Worm (Caenorhabditis elegans): Measurements from ENCODE around the gene Y45F10C.1.
A peak's percentile ranks its signal among the peaks of the same experiment; 100 is the strongest.

Y45F10C.1 gene

DNA sequence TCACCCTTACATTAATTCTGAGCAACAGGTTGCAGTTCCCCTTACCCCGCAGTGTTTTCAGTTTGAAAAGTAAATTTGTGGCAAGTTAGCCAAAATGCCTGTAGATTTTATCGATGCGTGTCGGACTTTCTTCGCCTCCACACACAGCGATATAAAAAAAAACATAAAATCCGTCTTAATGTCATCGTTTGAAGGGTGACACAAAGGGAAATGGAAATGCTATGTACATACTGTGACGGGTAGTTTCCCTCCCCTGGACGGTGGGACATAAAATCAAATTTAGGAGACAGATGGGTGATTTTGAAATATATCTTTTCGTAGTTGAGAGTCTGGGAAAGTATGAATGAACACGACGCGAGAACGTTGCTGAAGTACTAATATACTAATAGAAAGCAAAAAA lies 33.2 kb upstream of the Y45F10C.1 start:
- no peak for TF ChIP-seq lsy-12 (tag; optimal IDR thresholded peaks at IDR 0.05)
- TF ChIP-seq egl-5 (tag; optimal IDR thresholded peaks at IDR 0.05), result peak; percentile 79
- TF ChIP-seq daf-12 (tag; optimal IDR thresholded peaks at IDR 0.05), result no peak

DNA sequence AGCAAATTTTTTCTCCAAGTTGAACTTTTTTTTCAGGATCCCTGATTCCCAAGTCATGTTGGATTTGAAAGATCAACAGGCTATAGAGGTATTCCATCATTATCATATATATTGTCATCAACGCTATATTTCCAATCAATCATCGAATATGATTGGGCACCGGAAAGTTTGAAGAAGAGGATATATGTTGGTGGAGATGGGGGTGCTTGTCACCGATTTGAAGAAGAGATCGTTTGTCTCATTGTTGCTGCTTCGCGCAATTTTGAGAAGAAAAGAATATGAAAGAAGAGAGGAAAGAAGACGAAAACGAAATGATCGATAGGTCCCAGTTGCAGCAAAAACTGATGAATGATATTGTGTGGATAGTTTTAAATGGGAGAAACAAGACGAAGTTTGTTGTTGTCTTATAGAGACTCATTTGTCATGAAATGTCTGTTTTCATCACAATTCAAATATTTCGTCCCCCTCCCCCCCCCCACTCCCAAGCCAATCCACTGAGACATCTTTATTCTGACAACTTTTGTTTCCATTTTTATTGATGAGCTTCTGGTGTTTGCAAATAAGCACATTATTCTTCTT lies 30.0 kb upstream of the Y45F10C.1 start, which contains the start of gene T23G4.2:
Gene T23G4.2, minus strand, starts transcription at position 255 of the 579 bp plus-strand sequence.
- TF ChIP-seq nhr-12 (tag; optimal IDR thresholded peaks at IDR 0.05), result no peak
- no peak for TF ChIP-seq fkh-2 (tag; optimal IDR thresholded peaks at IDR 0.05)
- TF ChIP-seq egl-27 (tag; optimal IDR thresholded peaks at IDR 0.05), result no peak
- TF ChIP-seq eor-1 (tag; optimal IDR thresholded peaks at IDR 0.05), result no peak
- TF ChIP-seq ceh-28 (tag; optimal IDR thresholded peaks at IDR 0.05), result peak; percentile 15
- TF ChIP-seq unc-62 (GFP tag; optimal IDR thresholded peaks at IDR 0.05), result peak; percentile 76
- no peak for TF ChIP-seq nhr-43 (tag; optimal IDR thresholded peaks at IDR 0.05; ENCODE audit: poor library complexity, severe bottlenecking)
- no peak for TF ChIP-seq lin-15B (tag; optimal IDR thresholded peaks at IDR 0.05)
- TF ChIP-seq nhr-76 (tag; optimal IDR thresholded peaks at IDR 0.05), result no peak
- TF ChIP-seq fkh-10 (GFP tag; optimal IDR thresholded peaks at IDR 0.05), result no peak
- peak; percentile 77 for TF ChIP-seq lin-39 (tag; optimal IDR thresholded peaks at IDR 0.05)
- TF ChIP-seq aly-2 (tag; optimal IDR thresholded peaks at IDR 0.05), result no peak
- TF ChIP-seq ceh-9 (tag; optimal IDR thresholded peaks at IDR 0.05), result no peak
- no peak for TF ChIP-seq nhr-23 (tag; optimal IDR thresholded peaks at IDR 0.05)

DNA sequence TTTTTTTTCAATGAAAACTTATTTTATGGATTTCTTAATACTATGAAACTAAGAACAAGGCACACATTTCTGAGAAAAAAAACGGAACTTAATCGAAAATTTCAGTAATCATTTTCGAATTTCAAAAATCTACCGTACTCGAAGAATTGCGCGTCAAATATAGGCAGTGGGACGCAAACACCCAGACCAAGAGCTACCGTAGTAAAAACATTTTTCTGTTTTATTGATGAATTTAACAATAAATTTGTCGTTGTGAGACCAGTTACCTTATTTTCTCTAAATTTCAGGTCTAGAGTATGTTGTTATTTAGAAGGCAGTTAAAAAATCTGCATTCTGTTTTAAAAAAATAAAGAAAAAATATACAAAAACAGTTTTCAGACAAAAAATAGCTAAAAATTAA lies 28.3 kb upstream of the Y45F10C.1 start:
- TF ChIP-seq skn-1 (tag; optimal IDR thresholded peaks at IDR 0.05) (no peak), nhr-11 (tag; optimal IDR thresholded peaks at IDR 0.05) (no peak), jun-1 (tag; optimal IDR thresholded peaks at IDR 0.05) (no peak), nhr-12 (tag; optimal IDR thresholded peaks at IDR 0.05) (no peak)

DNA sequence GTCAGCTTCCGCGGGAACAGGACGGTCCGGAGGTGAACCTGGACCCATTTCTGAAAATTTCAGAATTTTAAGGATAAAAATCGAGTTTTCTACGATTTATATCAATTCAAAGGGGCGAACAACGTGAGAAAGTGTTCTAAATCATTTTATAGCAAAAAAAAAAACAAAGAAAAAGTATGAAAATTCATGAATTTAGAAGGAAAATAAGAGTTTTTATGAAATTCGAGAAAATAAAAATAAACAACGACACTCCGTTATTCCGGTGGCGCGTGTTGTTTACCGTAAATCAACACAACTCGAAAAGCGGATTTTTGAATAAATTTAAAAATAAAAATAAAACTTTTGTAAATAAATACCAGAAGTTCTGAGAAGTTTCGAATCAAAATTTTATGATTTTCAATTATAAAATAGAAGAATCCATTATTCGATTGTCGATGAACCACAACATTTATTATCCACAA lies 27.6 kb upstream of the Y45F10C.1 start, which contains the start of gene nyn-1:
Gene nyn-1, minus strand, starts transcription at position 51 of the 461 bp plus-strand sequence.
- TF ChIP-seq lin-39 (tag; optimal IDR thresholded peaks at IDR 0.05) (no peak), R02D3.7 (tag; optimal IDR thresholded peaks at IDR 0.05) (peak; percentile 32)

DNA sequence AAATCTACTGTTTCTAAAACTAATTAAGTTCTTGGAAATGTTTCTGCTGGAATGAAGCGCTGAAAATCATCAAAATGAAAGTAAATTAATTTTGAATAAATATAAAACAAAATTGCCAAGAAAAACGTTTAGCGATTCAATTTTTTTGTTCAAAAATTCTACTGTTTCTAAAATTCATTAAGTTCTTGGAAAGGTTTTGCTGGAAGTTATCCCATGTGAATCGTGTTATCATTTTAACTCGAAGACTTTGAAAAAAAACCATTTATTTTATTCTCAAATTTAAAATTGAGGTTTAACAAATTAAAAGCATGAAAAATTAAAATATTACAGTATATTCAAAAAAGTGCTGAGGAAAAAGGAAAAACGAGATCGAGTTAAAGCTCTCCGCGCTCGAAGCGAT lies 25.5 kb upstream of the Y45F10C.1 start:
- TF ChIP-seq ama-1 (optimal IDR thresholded peaks at IDR 0.05) (no peak), nhr-77 (tag; optimal IDR thresholded peaks at IDR 0.05) (no peak), ztf-11 (tag; optimal IDR thresholded peaks at IDR 0.05) (no peak), nhr-23 (tag; optimal IDR thresholded peaks at IDR 0.05) (no peak), ceh-9 (tag; optimal IDR thresholded peaks at IDR 0.05) (no peak), fkh-2 (tag; optimal IDR thresholded peaks at IDR 0.05) (no peak), mml-1 (tag; optimal IDR thresholded peaks at IDR 0.05) (no peak), nhr-12 (tag; optimal IDR thresholded peaks at IDR 0.05) (no peak)

DNA sequence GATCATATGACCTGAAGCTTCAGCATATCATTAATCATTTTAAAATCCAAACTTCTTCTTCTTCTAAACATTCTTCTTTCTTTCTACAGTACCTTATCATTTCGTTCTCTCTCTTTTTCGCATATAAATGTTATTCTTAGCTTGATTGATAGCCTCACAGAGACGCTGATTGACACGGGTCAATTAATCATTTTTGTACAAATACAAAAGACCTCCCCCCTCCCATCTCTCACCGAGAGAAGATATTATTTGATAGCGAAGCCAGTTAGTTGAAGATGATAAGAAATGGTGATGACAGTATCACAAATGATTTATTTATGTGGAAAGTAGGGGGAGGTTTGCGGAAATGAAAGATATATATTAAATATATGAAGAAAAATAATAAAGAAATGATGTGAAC lies 23.4 kb upstream of the Y45F10C.1 start:
- TF ChIP-seq nhr-43 (tag; optimal IDR thresholded peaks at IDR 0.05; ENCODE audit: poor library complexity, severe bottlenecking) (peak; percentile 86), lsy-12 (tag; optimal IDR thresholded peaks at IDR 0.05) (no peak), nhr-77 (tag; optimal IDR thresholded peaks at IDR 0.05) (no peak), elt-1 (tag; optimal IDR thresholded peaks at IDR 0.05) (no peak), ama-1 (optimal IDR thresholded peaks at IDR 0.05) (no peak), lin-39 (tag; optimal IDR thresholded peaks at IDR 0.05) (peak; percentile 19), lin-15B (tag; optimal IDR thresholded peaks at IDR 0.05) (no peak), nfya-1 (tag; optimal IDR thresholded peaks at IDR 0.05; ENCODE audit: insufficient read depth) (peak; percentile 40), fos-1 (tag; optimal IDR thresholded peaks at IDR 0.05) (no peak), zag-1 (tag; optimal IDR thresholded peaks at IDR 0.05) (no peak), nhr-76 (tag; optimal IDR thresholded peaks at IDR 0.05) (no peak), jun-1 (tag; optimal IDR thresholded peaks at IDR 0.05) (no peak), R02D3.7 (tag; optimal IDR thresholded peaks at IDR 0.05) (no peak), elt-2 (tag; optimal IDR thresholded peaks at IDR 0.05) (no peak), ceh-9 (tag; optimal IDR thresholded peaks at IDR 0.05) (no peak), pha-4 (tag; optimal IDR thresholded peaks at IDR 0.05) (no peak), ztf-4 (tag; optimal IDR thresholded peaks at IDR 0.05) (no peak), egl-5 (tag; optimal IDR thresholded peaks at IDR 0.05) (no peak), unc-39 (tag; optimal IDR thresholded peaks at IDR 0.05) (no peak), tbx-2 (tag; optimal IDR thresholded peaks at IDR 0.05) (no peak), unc-62 (GFP tag; optimal IDR thresholded peaks at IDR 0.05) (peak; percentile 94), nhr-23 (tag; optimal IDR thresholded peaks at IDR 0.05) (peak; percentile 93), nhr-67 (tag; optimal IDR thresholded peaks at IDR 0.05) (no peak), daf-12 (tag; optimal IDR thresholded peaks at IDR 0.05) (no peak), nhr-28 (tag; optimal IDR thresholded peaks at IDR 0.05) (no peak), ceh-16 (tag; optimal IDR thresholded peaks at IDR 0.05) (no peak), ceh-28 (tag; optimal IDR thresholded peaks at IDR 0.05) (peak; percentile 13), mml-1 (tag; optimal IDR thresholded peaks at IDR 0.05) (no peak), ztf-11 (tag; optimal IDR thresholded peaks at IDR 0.05) (no peak), nhr-12 (tag; optimal IDR thresholded peaks at IDR 0.05) (no peak), nhr-25 (tag; optimal IDR thresholded peaks at IDR 0.05) (peak; percentile 79), fkh-10 (GFP tag; optimal IDR thresholded peaks at IDR 0.05) (no peak), eor-1 (tag; optimal IDR thresholded peaks at IDR 0.05) (no peak), snpc-4 (tag; optimal IDR thresholded peaks at IDR 0.05) (no peak), egl-27 (tag; optimal IDR thresholded peaks at IDR 0.05) (no peak)

All from whole organism, L3 larva.